Fruit fly (Drosophila melanogaster): ENCODE results near the gene CG10208.

CG10208 gene

DNA sequence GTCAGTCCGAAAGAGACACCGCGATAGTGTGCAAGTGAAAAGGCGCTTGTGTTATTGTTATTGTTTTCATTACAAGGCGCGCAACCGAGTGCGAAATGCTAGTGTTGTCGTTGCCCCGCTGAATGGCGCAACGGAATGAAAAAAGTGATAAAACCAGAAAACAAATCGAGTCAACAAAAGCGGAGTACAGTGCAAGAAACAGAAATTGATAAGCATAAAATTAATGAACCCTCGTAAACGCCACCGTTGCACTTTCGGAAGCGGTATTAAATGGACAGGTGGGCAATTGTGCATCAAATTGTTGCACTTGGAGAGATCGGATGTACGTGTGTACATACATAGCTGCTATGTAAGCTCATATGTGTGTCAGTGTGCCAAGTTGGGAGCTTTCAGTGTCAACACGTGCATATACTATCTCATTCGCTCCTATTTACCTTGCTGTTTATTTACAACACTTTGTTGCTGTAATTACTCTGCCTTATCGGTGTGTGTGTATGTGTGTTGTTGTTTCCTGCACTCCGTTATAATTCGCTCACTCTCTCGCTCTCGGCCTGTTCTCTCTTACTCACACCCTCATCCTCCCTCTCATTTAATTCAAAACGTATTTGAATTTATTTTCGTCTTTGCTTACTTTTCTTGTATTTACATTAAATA is 50.4 kb downstream of the CG10208 start (continued):
- TF ChIP-seq CG9139 (GFP tag; optimal IDR thresholded peaks at IDR 0.05) (peak; percentile 46), CG1621 (tag; optimal IDR thresholded peaks at IDR 0.05) (peak; percentile 46), CG11762 (GFP tag; optimal IDR thresholded peaks at IDR 0.05; ENCODE audit: insufficient read depth) (peak; percentile 46), Hr4 (GFP tag; optimal IDR thresholded peaks at IDR 0.05) (peak; percentile 56), fkh (GFP tag; optimal IDR thresholded peaks at IDR 0.05) (peak; percentile 92), svp (GFP tag) (peak; percentile 75), Sox102F (GFP tag; optimal IDR thresholded peaks at IDR 0.05) (peak; percentile 33), topi (GFP tag; optimal IDR thresholded peaks at IDR 0.05) (peak; percentile 8), net (GFP tag; optimal IDR thresholded peaks at IDR 0.05) (no peak), CG32006 (GFP tag; optimal IDR thresholded peaks at IDR 0.05) (peak; percentile 47), fd85E (GFP tag; optimal IDR thresholded peaks at IDR 0.05) (no peak), CG3032 (tag; optimal IDR thresholded peaks at IDR 0.05) (no peak), CG16779 (tag; optimal IDR thresholded peaks at IDR 0.05) (peak; percentile 23), Eip93F (GFP tag; optimal IDR thresholded peaks at IDR 0.05) (no peak), acj6 (GFP tag; optimal IDR thresholded peaks at IDR 0.05) (peak; percentile 13), CG15336 (GFP tag; IDR thresholded peaks at IDR 0.05) (peak; percentile 71), lz (GFP tag; optimal IDR thresholded peaks at IDR 0.05) (peak; percentile 41), ss (GFP tag; optimal IDR thresholded peaks at IDR 0.05) (peak; percentile 55 to 61), CG8319 (GFP tag; optimal IDR thresholded peaks at IDR 0.05) (peak; percentile 48), CG4318 (GFP tag; optimal IDR thresholded peaks at IDR 0.05) (no peak), OdsH (GFP tag; optimal IDR thresholded peaks at IDR 0.05) (peak; percentile 51), CG3919 (GFP tag; optimal IDR thresholded peaks at IDR 0.05) (peak; percentile 61), CG8119 (GFP tag; IDR thresholded peaks at IDR 0.05) (peak; percentile 74), Ets21C (GFP tag; optimal IDR thresholded peaks at IDR 0.05) (peak; percentile 6), CG6276 (GFP tag; optimal IDR thresholded peaks at IDR 0.05) (peak; percentile 33), CG10631 (GFP tag; optimal IDR thresholded peaks at IDR 0.05) (peak; percentile 47), esn (GFP tag; optimal IDR thresholded peaks at IDR 0.05) (peak; percentile 17), dac (GFP tag; optimal IDR thresholded peaks at IDR 0.05) (peak; percentile 6), CG31627 (GFP tag; optimal IDR thresholded peaks at IDR 0.05) (no peak), Eip75B (GFP tag; optimal IDR thresholded peaks at IDR 0.05) (peak; percentile 65), CG6808 (GFP tag; optimal IDR thresholded peaks at IDR 0.05) (peak; percentile 59), CG11902 (GFP tag; optimal IDR thresholded peaks at IDR 0.05) (no peak), cyc (GFP tag; optimal IDR thresholded peaks at IDR 0.05) (no peak), Hr38 (GFP tag; optimal IDR thresholded peaks at IDR 0.05) (no peak), Sox15 (GFP tag; optimal IDR thresholded peaks at IDR 0.05) (no peak), CG34406 (GFP tag; optimal IDR thresholded peaks at IDR 0.05) (no peak), Lpt (GFP tag; optimal IDR thresholded peaks at IDR 0.05) (no peak), Smox (GFP tag; optimal IDR thresholded peaks at IDR 0.05) (no peak), Met (GFP tag; optimal IDR thresholded peaks at IDR 0.05) (no peak)

Data from whole organism, prepupa.